Fruit fly (Drosophila melanogaster) Kc167 (cell line): ENCODE data around the gene CG13933.

Source experiments
- Myc ChIP-seq: fragments of >200 bp; optimal IDR thresholded peaks from 2 replicates; lab custom pipeline; 2017; ENCODE audit warnings: missing external identifiers
- Sin3A ChIP-seq: fragments of >200 bp; optimal IDR thresholded peaks from 2 replicates; lab custom pipeline; 2018; ENCODE audit warnings: missing external identifiers
- h ChIP-seq: fragments of >200 bp; optimal IDR thresholded peaks from 3 replicates; lab custom pipeline; 2018; ENCODE audit warnings: missing external identifiers
- insv ChIP-seq: fragments of >200 bp; optimal IDR thresholded peaks from 3 replicates; lab custom pipeline; 2018; ENCODE audit warnings: missing external identifiers
- psq ChIP-seq: fragments of >200 bp; optimal IDR thresholded peaks from 2 replicates; lab custom pipeline; 2017; ENCODE audit warnings: missing external identifiers
- ttk ChIP-seq: sonication (Bioruptor generic); optimal IDR thresholded peaks from 2 replicates; lab custom pipeline; 2017; ENCODE audit warnings: missing external identifiers

The CG13933 gene

dm6 chr3L:1794943-1795696 lies 20.2 kb upstream of the CG13933 start, which contains the start of the genes alpha-Spec, dlt and Cdc37:
alpha-Spec (minus strand) TSS chr3L:1795328.
dlt (minus strand) TSS chr3L:1795328.
Cdc37 (plus strand) TSS chr3L:1795392.
- TF ChIP-seq Myc (lab: Kevin White, UChicago) (no peak), Sin3A (lab: Kevin White, UChicago) (no peak), psq (lab: Kevin White, UChicago) (no peak), h (no peak), ttk (lab: Kevin White, UChicago) (no peak), insv (lab: Kevin White, UChicago) (no peak)

- no peak for TF ChIP-seq insv (lab: Kevin White, UChicago)
- TF ChIP-seq Sin3A (lab: Kevin White, UChicago) = no peak
- no peak for TF ChIP-seq psq (lab: Kevin White, UChicago)
- TF ChIP-seq ttk (lab: Kevin White, UChicago) = no peak
- TF ChIP-seq h = no peak
- no peak for TF ChIP-seq Myc (lab: Kevin White, UChicago)
Observed at dm6 chr3L:1794164-1794942, 19.4 kb upstream of the CG13933 start.

dm6 chr3L:1789339-1789738 lies 14.4 kb upstream of the CG13933 start:
- no peak for TF ChIP-seq ttk (lab: Kevin White, UChicago)
- TF ChIP-seq psq (lab: Kevin White, UChicago) = no peak
- no peak for TF ChIP-seq insv (lab: Kevin White, UChicago)
- no peak for TF ChIP-seq Myc (lab: Kevin White, UChicago)
- TF ChIP-seq Sin3A (lab: Kevin White, UChicago) = no peak
- no peak for TF ChIP-seq h

dm6 chr3L:1784092-1784491 lies 9.1 kb upstream of the CG13933 start:
- TF ChIP-seq Myc (lab: Kevin White, UChicago) = no peak
- TF ChIP-seq Sin3A (lab: Kevin White, UChicago) = no peak

- no peak for TF ChIP-seq insv (lab: Kevin White, UChicago)
- no peak for TF ChIP-seq psq (lab: Kevin White, UChicago)
Observed at dm6 chr3L:1777249-1777648, 2.3 kb upstream of the CG13933 start, which contains the start of the genes CG2021 and mRpL46. CG2021 (minus strand) TSS chr3L:1777411. mRpL46 (plus strand) TSS chr3L:1777439.

dm6 chr3L:1772593-1772992 lies 2.4 kb downstream of the CG13933 start:
- TF ChIP-seq Myc (lab: Kevin White, UChicago) (no peak), psq (lab: Kevin White, UChicago) (no peak), insv (lab: Kevin White, UChicago) (no peak), Sin3A (lab: Kevin White, UChicago) (no peak), ttk (lab: Kevin White, UChicago) (no peak), h (no peak)

dm6 chr3L:1771658-1772057 lies 3.3 kb downstream of the CG13933 start, which contains the start of gene Dhc62B:
Dhc62B (minus strand) TSS chr3L:1771758.
- TF ChIP-seq Sin3A (lab: Kevin White, UChicago) (no peak), ttk (lab: Kevin White, UChicago) (no peak)

dm6 chr3L:1756143-1756542 lies 18.8 kb downstream of the CG13933 start, which contains the start of gene CG8001:
CG8001 (plus strand) TSS chr3L:1756159.
- TF ChIP-seq Sin3A (lab: Kevin White, UChicago) (no peak), Myc (lab: Kevin White, UChicago) (no peak), insv (lab: Kevin White, UChicago) (no peak), psq (lab: Kevin White, UChicago) (no peak), h (no peak), ttk (lab: Kevin White, UChicago) (no peak)

- TF ChIP-seq insv (lab: Kevin White, UChicago) (no peak), ttk (lab: Kevin White, UChicago) (no peak), Myc (lab: Kevin White, UChicago) (no peak), Sin3A (lab: Kevin White, UChicago) (no peak), h (no peak), psq (lab: Kevin White, UChicago) (no peak)
Observed at dm6 chr3L:1755458-1755984, 19.4 kb downstream of the CG13933 start, which contains the start of gene Cht2. Cht2 (minus strand) TSS chr3L:1755934.

- TF ChIP-seq psq (lab: Kevin White, UChicago) (no peak), Sin3A (lab: Kevin White, UChicago) (no peak), Myc (lab: Kevin White, UChicago) (no peak), insv (lab: Kevin White, UChicago) (no peak), ttk (lab: Kevin White, UChicago) (no peak), h (no peak)
Observed at dm6 chr3L:1754935-1755334, 20.0 kb downstream of the CG13933 start.

- no peak for TF ChIP-seq h
- no peak for TF ChIP-seq psq (lab: Kevin White, UChicago)
- TF ChIP-seq insv (lab: Kevin White, UChicago) = no peak
- no peak for TF ChIP-seq Sin3A (lab: Kevin White, UChicago)
- no peak for TF ChIP-seq ttk (lab: Kevin White, UChicago)
- TF ChIP-seq Myc (lab: Kevin White, UChicago) = no peak
Observed at dm6 chr3L:1754262-1754661, 20.7 kb downstream of the CG13933 start.
